Worm (Caenorhabditis elegans) whole organism, early embryonic: Measurements from ENCODE around the gene T10D4.11.
"Not testable (repeated sequence)": the region's sequence is repeated elsewhere in the genome, so short reads cannot be mapped to it uniquely, and the experiment has no call there.

Experiments
- B0310.2 ChIP-seq: sonication (generic microtip); optimal IDR thresholded peaks from 2 replicates; lab custom pipeline; 2016; ENCODE audit warnings: mild to moderate bottlenecking, missing genetic modification characterization, missing compliant biosample characterization
- F13C5.2 ChIP-seq: sonication (generic microtip); optimal IDR thresholded peaks from 2 replicates; lab custom pipeline; 2017; ENCODE audit warnings: mild to moderate bottlenecking, missing genetic modification characterization, inconsistent platforms, missing compliant biosample characterization
- aly-1 ChIP-seq: sonication (generic microtip); optimal IDR thresholded peaks from 2 replicates; lab custom pipeline; 2016; ENCODE audit warnings: missing genetic modification characterization, missing compliant biosample characterization
- ama-1 ChIP-seq: fragments of 150-350 bp; optimal IDR thresholded peaks from 2 replicates; lab custom pipeline; 2014
- ceh-13 ChIP-seq: fragments of 200-800 bp; sonication (Bioruptor generic); optimal IDR thresholded peaks from 2 replicates; lab custom pipeline; 2018; ENCODE audit warnings: mild to moderate bottlenecking, missing genetic modification characterization, missing compliant biosample characterization
- ceh-36 ChIP-seq: sonication (generic microtip); optimal IDR thresholded peaks from 2 replicates; lab custom pipeline; 2016; ENCODE audit warnings: missing genetic modification characterization, inconsistent platforms, missing compliant biosample characterization
- ets-7 ChIP-seq: sonication (generic microtip); optimal IDR thresholded peaks from 2 replicates; lab custom pipeline; 2016; ENCODE audit warnings: missing genotype, missing genetic modification characterization, missing compliant biosample characterization
- flt-1 ChIP-seq: fragments of 200-800 bp; sonication (Bioruptor generic); IDR thresholded peaks from 2 replicates; pipeline ENCODE4 v1.3.6; 2022; ENCODE audit warnings: missing genetic modification characterization, missing compliant biosample characterization
- hmbx-1 ChIP-seq: sonication (generic microtip); optimal IDR thresholded peaks from 2 replicates; lab custom pipeline; 2016; ENCODE audit warnings: mild to moderate bottlenecking, missing genetic modification characterization, missing compliant biosample characterization
- hmg-4 ChIP-seq: fragments of 200-800 bp; sonication (Bioruptor generic); optimal IDR thresholded peaks from 2 replicates; lab custom pipeline; 2018; ENCODE audit warnings: mild to moderate bottlenecking, missing genetic modification characterization, missing compliant biosample characterization
- hnd-1 ChIP-seq: sonication (generic microtip); optimal IDR thresholded peaks from 2 replicates; lab custom pipeline; 2016; ENCODE audit warnings: missing genetic modification characterization, missing compliant biosample characterization
- pes-1 ChIP-seq: fragments of 200-800 bp; sonication (Bioruptor generic); IDR thresholded peaks from 2 replicates; pipeline ENCODE4 v1.3.6; 2022; ENCODE audit warnings: missing genetic modification reagents, missing genetic modification characterization, missing compliant biosample characterization
- scrt-1 ChIP-seq: fragments of 200-800 bp; sonication (Bioruptor generic); IDR thresholded peaks from 2 replicates; pipeline ENCODE4 v1.3.6; 2022; ENCODE audit warnings: missing genetic modification characterization, missing compliant biosample characterization
- sea-1 ChIP-seq: fragments of 200-800 bp; sonication (Bioruptor generic); conservative IDR thresholded peaks from 2 replicates; pipeline ENCODE4 v1.3.6; 2022; ENCODE audit warnings: missing genetic modification characterization, missing compliant biosample characterization
- tbx-11 ChIP-seq: fragments of 200-800 bp; sonication (Bioruptor generic); IDR thresholded peaks from 2 replicates; pipeline ENCODE4 v1.3.6; 2022; ENCODE audit warnings: missing genetic modification characterization, missing compliant biosample characterization
- tbx-37 ChIP-seq: fragments of 200-800 bp; sonication (Bioruptor generic); conservative IDR thresholded peaks from 2 replicates; pipeline ENCODE4 v1.3.6; 2022; ENCODE audit warnings: missing genetic modification reagents, missing genetic modification characterization, missing compliant biosample characterization
- tra-4 ChIP-seq: sonication (generic microtip); optimal IDR thresholded peaks from 2 replicates; lab custom pipeline; 2017; ENCODE audit warnings: missing genetic modification characterization, missing compliant biosample characterization

The T10D4.11 gene

DNA sequence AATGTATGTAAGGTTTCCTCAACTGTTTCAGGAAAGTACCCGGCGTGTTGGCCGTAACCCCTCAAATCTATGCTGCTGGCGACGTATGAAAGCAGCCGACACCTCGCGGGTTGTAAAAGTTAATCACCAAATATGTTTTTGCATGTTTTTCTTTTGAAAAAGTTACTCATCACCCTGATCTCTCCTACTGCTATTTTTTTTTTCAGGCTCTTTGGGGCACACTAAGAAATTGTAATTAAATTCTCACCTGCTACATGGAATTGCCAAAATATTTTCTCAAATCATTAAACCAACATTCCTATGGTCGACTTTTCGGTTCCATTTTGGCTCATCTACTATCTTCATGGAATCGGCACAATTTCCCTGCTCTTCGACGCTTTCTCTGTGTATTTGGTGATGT lies 35.4 kb upstream of the T10D4.11 start, which contains the start of gene sri-78:
sri-78 (plus strand) TSS at position 301 of the 400 bp plus-strand sequence.
- not testable (repeated sequence) for TF ChIP-seq ama-1; ceh-13 (GFP tag; lab: Kevin White, UChicago); ceh-36 (tag; lab: Kevin White, UChicago)

DNA sequence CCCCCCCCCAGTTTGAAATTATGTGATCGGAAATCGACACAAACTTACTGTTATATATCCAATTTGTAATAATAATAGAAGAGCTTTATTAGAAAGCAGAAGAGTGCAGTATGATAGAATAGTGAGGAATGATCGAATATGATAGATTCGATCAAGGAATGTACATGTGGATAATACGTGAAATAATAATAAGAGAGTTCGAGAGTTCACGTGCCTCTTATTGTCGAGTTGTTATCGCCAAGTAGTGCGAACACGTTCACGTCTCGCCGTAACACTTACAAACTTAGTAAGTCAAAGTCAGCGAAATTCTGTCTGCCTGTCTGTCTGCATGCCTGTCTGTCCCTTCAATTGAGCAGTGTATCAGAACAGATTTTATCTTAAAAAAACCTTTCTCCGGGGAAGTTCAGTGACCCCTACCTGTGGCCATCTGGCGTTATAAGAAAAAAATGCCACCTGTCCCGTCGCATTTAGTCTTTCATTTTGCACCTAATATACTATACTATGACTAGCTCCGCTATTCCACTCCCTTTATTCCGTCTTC lies 33.9 kb upstream of the T10D4.11 start, which contains the start of the genes Y27F2A.6 and Y27F2A.8:
Y27F2A.6 (minus strand) TSS at position 101 of the 541 bp plus-strand sequence.
Y27F2A.8 (plus strand) TSS at position 491 of the 541 bp plus-strand sequence.
- TF ChIP-seq flt-1 (GFP tag; lab: Robert Waterston, UW); tbx-11; tbx-37 (GFP tag; lab: Robert Waterston, UW): not testable (repeated sequence)

DNA sequence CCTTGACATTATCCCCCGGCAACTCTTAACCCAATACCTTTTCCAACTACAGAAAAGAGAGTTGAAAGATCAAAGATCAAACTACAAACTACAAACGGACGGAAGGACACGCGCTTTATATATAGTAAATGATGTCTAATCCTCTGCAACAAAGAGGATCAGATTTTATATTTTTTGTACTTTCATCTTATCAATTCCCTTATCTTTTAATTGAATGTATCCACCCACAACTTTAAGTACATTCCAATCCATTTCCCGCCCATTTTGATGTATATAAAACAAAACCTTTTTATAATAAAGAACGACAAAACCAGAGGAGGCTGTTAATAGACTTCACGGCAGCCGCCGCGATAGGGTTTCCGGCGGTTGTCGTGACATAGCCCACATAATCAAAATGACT lies 28.2 kb upstream of the T10D4.11 start, which contains the start of gene sri-40:
sri-40 (plus strand) TSS at position 301 of the 400 bp plus-strand sequence.
- not testable (repeated sequence) for TF ChIP-seq B0310.2 (tag; lab: Kevin White, UChicago); flt-1 (GFP tag; lab: Robert Waterston, UW); hnd-1 (tag; lab: Kevin White, UChicago)

DNA sequence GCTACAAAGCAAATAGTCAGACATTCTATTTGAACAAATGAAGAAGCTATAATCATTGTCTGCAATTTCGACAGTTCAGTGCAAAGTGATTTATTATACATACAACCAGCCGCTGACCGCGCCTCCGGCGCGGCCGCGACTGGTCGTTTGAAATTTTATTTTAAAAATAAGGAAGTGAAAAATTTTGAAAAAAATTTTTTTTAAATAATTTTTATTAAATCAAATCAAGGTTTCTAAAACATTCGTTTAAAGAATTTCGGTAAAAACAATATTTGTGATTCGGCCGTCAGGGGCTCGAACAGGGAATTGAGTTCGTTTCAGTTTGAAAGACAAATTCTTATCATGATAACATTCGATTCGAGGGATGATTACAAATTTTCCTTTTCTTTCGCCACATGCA lies 22.8 kb upstream of the T10D4.11 start, which contains the start of gene Y27F2A.10:
Y27F2A.10 (minus strand) TSS at position 101 of the 400 bp plus-strand sequence.
- TF ChIP-seq aly-1, result no peak
- no peak for TF ChIP-seq pes-1 (GFP tag; lab: Robert Waterston, UW)
- TF ChIP-seq F13C5.2 (tag; lab: Kevin White, UChicago), result no peak
- no peak for TF ChIP-seq tbx-11
- TF ChIP-seq tra-4 (tag; lab: Kevin White, UChicago), result no peak
- TF ChIP-seq ceh-13 (GFP tag; lab: Kevin White, UChicago), result no peak
- TF ChIP-seq B0310.2 (tag; lab: Kevin White, UChicago), result no peak
- TF ChIP-seq ama-1, result no peak
- TF ChIP-seq sea-1 (GFP tag; lab: Robert Waterston, UW), result no peak
- TF ChIP-seq ceh-36 (tag; lab: Kevin White, UChicago), result no peak
- no peak for TF ChIP-seq hnd-1 (tag; lab: Kevin White, UChicago)
- no peak for TF ChIP-seq scrt-1 (GFP tag; lab: Robert Waterston, UW)
- no peak for TF ChIP-seq ets-7 (tag; lab: Kevin White, UChicago)
- TF ChIP-seq hmbx-1 (tag; lab: Kevin White, UChicago), result no peak
- no peak for TF ChIP-seq hmg-4 (GFP tag; lab: Kevin White, UChicago)
- TF ChIP-seq tbx-37 (GFP tag; lab: Robert Waterston, UW), result no peak
- no peak for TF ChIP-seq flt-1 (GFP tag; lab: Robert Waterston, UW)

DNA sequence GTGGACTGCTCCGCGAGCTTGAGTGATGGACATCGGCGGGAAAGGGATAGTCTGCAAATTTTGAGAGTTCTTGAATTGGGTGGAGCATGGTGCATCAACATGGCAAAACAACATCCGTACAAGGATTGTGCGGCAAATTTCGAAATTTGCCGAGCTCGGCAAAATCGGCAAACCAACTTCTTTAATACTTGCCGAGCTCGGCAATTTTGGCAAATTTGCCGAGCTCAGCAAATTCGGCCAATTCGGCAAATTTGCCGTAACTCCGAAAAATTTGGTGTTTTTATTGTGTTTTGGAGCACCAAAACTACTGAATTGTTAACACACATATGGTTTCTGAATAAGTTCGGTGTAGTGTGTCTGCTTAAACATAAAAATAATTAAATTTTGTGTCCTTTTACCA lies 20.7 kb upstream of the T10D4.11 start, which contains the start of gene fbxc-55:
fbxc-55 (minus strand) TSS at position 101 of the 400 bp plus-strand sequence.
- TF ChIP-seq F13C5.2 (tag; lab: Kevin White, UChicago) (no peak), tbx-11 (no peak), flt-1 (GFP tag; lab: Robert Waterston, UW) (no peak), aly-1 (no peak), ceh-36 (tag; lab: Kevin White, UChicago) (no peak), hmg-4 (GFP tag; lab: Kevin White, UChicago) (no peak), scrt-1 (GFP tag; lab: Robert Waterston, UW) (no peak), hmbx-1 (tag; lab: Kevin White, UChicago) (no peak), B0310.2 (tag; lab: Kevin White, UChicago) (no peak), tra-4 (tag; lab: Kevin White, UChicago) (no peak), ceh-13 (GFP tag; lab: Kevin White, UChicago) (no peak), ets-7 (tag; lab: Kevin White, UChicago) (no peak), ama-1 (no peak), hnd-1 (tag; lab: Kevin White, UChicago) (no peak), sea-1 (GFP tag; lab: Robert Waterston, UW) (no peak), tbx-37 (GFP tag; lab: Robert Waterston, UW) (no peak)

DNA sequence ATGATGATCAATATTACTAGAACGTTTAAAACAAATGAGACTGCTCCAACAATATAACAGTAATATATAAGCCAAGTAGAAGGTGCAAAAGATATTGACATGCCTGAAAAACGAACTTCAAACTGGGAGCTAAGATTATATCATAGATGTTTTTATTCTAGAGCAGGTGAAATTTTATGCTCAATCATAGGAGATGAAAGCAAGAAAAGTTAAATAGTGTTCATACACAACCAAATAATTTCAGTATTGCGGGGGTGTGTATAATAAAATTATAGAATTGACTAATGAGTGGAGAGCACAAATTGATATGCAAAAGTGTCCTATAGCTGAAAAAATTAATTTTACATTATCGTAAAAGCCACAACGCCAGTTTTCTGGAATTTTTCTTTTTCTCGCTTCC lies 9.6 kb upstream of the T10D4.11 start, which contains the start of gene sri-34:
sri-34 (minus strand) TSS at position 101 of the 400 bp plus-strand sequence.
- TF ChIP-seq scrt-1 (GFP tag; lab: Robert Waterston, UW) (no peak), hmg-4 (GFP tag; lab: Kevin White, UChicago) (no peak)

DNA sequence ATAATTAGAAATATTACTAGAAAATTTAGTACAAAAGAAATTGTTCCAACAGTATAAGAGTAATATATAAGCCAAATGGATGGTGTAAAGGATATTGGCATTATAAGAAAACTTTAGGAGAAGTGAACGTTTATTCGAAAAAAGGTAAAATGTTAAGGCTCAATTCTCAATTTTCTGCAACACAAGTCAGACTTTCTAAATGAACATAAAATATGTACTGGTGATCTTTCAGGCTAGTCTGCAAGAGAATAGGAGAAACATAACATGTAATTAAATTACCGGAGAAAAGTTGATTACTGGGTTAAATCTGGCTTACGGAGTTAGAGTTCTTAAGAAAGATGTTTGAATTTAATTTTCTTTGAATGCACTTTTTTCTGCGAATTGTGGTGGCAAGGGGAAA lies 7.3 kb upstream of the T10D4.11 start, which contains the start of gene sri-33:
sri-33 (minus strand) TSS at position 101 of the 400 bp plus-strand sequence.
- TF ChIP-seq tra-4 (tag; lab: Kevin White, UChicago) (no peak), sea-1 (GFP tag; lab: Robert Waterston, UW) (no peak), F13C5.2 (tag; lab: Kevin White, UChicago) (no peak), pes-1 (GFP tag; lab: Robert Waterston, UW) (no peak), hmg-4 (GFP tag; lab: Kevin White, UChicago) (no peak), hnd-1 (tag; lab: Kevin White, UChicago) (no peak), tbx-37 (GFP tag; lab: Robert Waterston, UW) (no peak), aly-1 (no peak), ceh-13 (GFP tag; lab: Kevin White, UChicago) (no peak), B0310.2 (tag; lab: Kevin White, UChicago) (no peak), ama-1 (no peak), ets-7 (tag; lab: Kevin White, UChicago) (no peak), tbx-11 (no peak), scrt-1 (GFP tag; lab: Robert Waterston, UW) (no peak), ceh-36 (tag; lab: Kevin White, UChicago) (no peak), hmbx-1 (tag; lab: Kevin White, UChicago) (no peak), flt-1 (GFP tag; lab: Robert Waterston, UW) (no peak)
